Worm (Caenorhabditis elegans) whole organism, L4 larva: Measurements from ENCODE around the gene srh-167.

ENCODE experiments used
- F37D6.2 ChIP-seq: sonication (generic microtip); optimal IDR thresholded peaks from 2 replicates; lab custom pipeline; 2016; ENCODE audit warnings: mild to moderate bottlenecking, missing genetic modification characterization, missing compliant biosample characterization
- F44E2.7 ChIP-seq: fragments of 200-800 bp; sonication (Bioruptor generic); IDR thresholded peaks from 2 replicates; pipeline ENCODE4 v2.1.2; 2022; ENCODE audit warnings: missing genetic modification characterization, missing compliant biosample characterization
- R02D3.7 ChIP-seq: fragments of 150-350 bp; sonication (generic microtip); optimal IDR thresholded peaks from 3 replicates; lab custom pipeline; 2014; ENCODE audit warnings: missing biosample characterization, missing genetic modification characterization
- T26A8.4 ChIP-seq: fragments of 200-800 bp; sonication (Bioruptor generic); IDR thresholded peaks from 2 replicates; pipeline ENCODE4 v1.3.6; 2022; ENCODE audit warnings: missing genetic modification characterization, missing compliant biosample characterization
- Y48G9A.11 ChIP-seq: fragments of 200-800 bp; sonication (Bioruptor generic); IDR thresholded peaks from 2 replicates; pipeline ENCODE4 v1.3.6; 2022; ENCODE audit warnings: missing genetic modification reagents, missing genetic modification characterization, missing compliant biosample characterization
- Y75B8A.6 ChIP-seq: fragments of 200-800 bp; sonication (Bioruptor generic); IDR thresholded peaks from 2 replicates; pipeline ENCODE4 v1.3.6; 2022; ENCODE audit warnings: missing genetic modification reagents, missing genetic modification characterization, missing compliant biosample characterization
- aha-1 ChIP-seq: fragments of 150-350 bp; peaks from one replicate; lab custom pipeline; 2014; ENCODE audit warnings: missing biosample characterization, missing genetic modification characterization
- arid-1 ChIP-seq: fragments of 200-800 bp; sonication (Bioruptor generic); conservative IDR thresholded peaks from 2 replicates; pipeline ENCODE4 v1.3.6; 2022; ENCODE audit warnings: missing genetic modification reagents, missing genetic modification characterization, missing compliant biosample characterization
- ces-1 ChIP-seq: fragments of 150-350 bp; sonication (generic microtip); optimal IDR thresholded peaks from 4 replicates; lab custom pipeline; 2014; ENCODE audit warnings: missing biosample characterization, missing genetic modification reagents, missing genetic modification characterization
- ctbp-1 ChIP-seq: fragments of 200-800 bp; sonication (Bioruptor generic); IDR thresholded peaks from 2 replicates; pipeline ENCODE4 v1.3.6; 2022; ENCODE audit warnings: missing genetic modification reagents, missing genetic modification characterization, missing compliant biosample characterization
- daf-12 ChIP-seq: fragments of 150-350 bp; optimal IDR thresholded peaks from 2 replicates; lab custom pipeline; 2014; ENCODE audit warnings: missing biosample characterization, missing genetic modification reagents, missing genetic modification characterization
- daf-16 ChIP-seq, 3 experiments: sonication (generic microtip); optimal IDR thresholded peaks; 2 replicates each; lab custom pipeline; 2016 to 2017; ENCODE audit warnings: missing genetic modification characterization in 3 of 3, missing genetic modification reagents in 3 of 3, mild to moderate bottlenecking in 2 of 3, missing compliant biosample characterization in 2 of 3, missing biosample characterization in 1 of 3, moderate library complexity in 1 of 3
- dmd-8 ChIP-seq: fragments of 200-800 bp; sonication (Bioruptor generic); IDR thresholded peaks from 2 replicates; pipeline ENCODE4 v1.3.6; 2022; ENCODE audit warnings: missing genetic modification characterization, missing compliant biosample characterization
- dpl-1 ChIP-seq: fragments of 150-350 bp; optimal IDR thresholded peaks from 2 replicates; lab custom pipeline; 2014; ENCODE audit warnings: missing biosample characterization, missing genetic modification reagents, missing genetic modification characterization
- duxl-1 ChIP-seq: sonication (generic microtip); optimal IDR thresholded peaks from 2 replicates; lab custom pipeline; 2016; ENCODE audit warnings: mild to moderate bottlenecking, missing genetic modification characterization, moderate library complexity, missing compliant biosample characterization; ENCODE audit not compliant: poor library complexity
- dve-1 ChIP-seq: sonication (generic microtip); optimal IDR thresholded peaks from 2 replicates; lab custom pipeline; 2017; ENCODE audit warnings: antibody characterized with exemption, mild to moderate bottlenecking, missing genetic modification characterization, missing compliant biosample characterization; ENCODE audit not compliant: insufficient read depth
- gei-8 ChIP-seq: fragments of 200-800 bp; sonication (Bioruptor generic); optimal IDR thresholded peaks from 2 replicates; lab custom pipeline; 2018; ENCODE audit warnings: mild to moderate bottlenecking, missing genetic modification characterization, missing compliant biosample characterization
- hif-1 ChIP-seq, 2 experiments: sonication (generic microtip); optimal IDR thresholded peaks; 2 replicates each; lab custom pipeline; 2016 to 2017; ENCODE audit warnings: missing compliant biosample characterization in 2 of 2, missing genetic modification characterization in 2 of 2, missing genetic modification reagents in 2 of 2, missing genotype in 2 of 2, mild to moderate bottlenecking in 1 of 2
- hlh-11 ChIP-seq: fragments of 200-800 bp; sonication (Bioruptor generic); optimal IDR thresholded peaks from 2 replicates; lab custom pipeline; 2018; ENCODE audit warnings: mild to moderate bottlenecking, missing genetic modification characterization, missing compliant biosample characterization
- hlh-30 ChIP-seq: sonication (generic microtip); optimal IDR thresholded peaks from 2 replicates; lab custom pipeline; 2017; ENCODE audit warnings: antibody characterized with exemption, mild to moderate bottlenecking, missing genetic modification characterization, missing compliant biosample characterization; ENCODE audit not compliant: insufficient read depth
- jun-1 ChIP-seq: fragments of 150-350 bp; optimal IDR thresholded peaks from 2 replicates; lab custom pipeline; 2014; ENCODE audit warnings: missing biosample characterization, missing genetic modification reagents, missing genetic modification characterization
- lin-1 ChIP-seq: fragments of 200-800 bp; sonication (Bioruptor generic); IDR thresholded peaks from 2 replicates; pipeline ENCODE4 v1.3.6; 2022; ENCODE audit warnings: missing genetic modification reagents, missing genetic modification characterization, missing compliant biosample characterization
- lin-15B ChIP-seq: fragments of 150-350 bp; sonication (generic microtip); optimal IDR thresholded peaks from 3 replicates; lab custom pipeline; 2014; ENCODE audit warnings: missing biosample characterization, missing genetic modification characterization
- lin-29 ChIP-seq: fragments of 200-800 bp; sonication (Bioruptor generic); IDR thresholded peaks from 2 replicates; pipeline ENCODE4 v1.3.6; 2022; ENCODE audit warnings: missing genetic modification reagents, missing genetic modification characterization, missing compliant biosample characterization
- lin-38 ChIP-seq: fragments of 200-800 bp; sonication (Bioruptor generic); IDR thresholded peaks from 2 replicates; pipeline ENCODE4 v1.3.6; 2022; ENCODE audit warnings: missing genetic modification reagents, missing genetic modification characterization, missing compliant biosample characterization
- madf-9 ChIP-seq: fragments of 200-800 bp; sonication (Bioruptor generic); conservative IDR thresholded peaks from 2 replicates; pipeline ENCODE4 v1.3.6; 2022; ENCODE audit warnings: missing genetic modification reagents, missing genetic modification characterization, missing compliant biosample characterization
- mdl-1 ChIP-seq, 2 experiments: fragments of 150-350 bp in 1 of 2; sonication (generic microtip) in 1 of 2; optimal IDR thresholded peaks; 2 replicates each; lab custom pipeline; 2014 to 2017; ENCODE audit warnings: missing biosample characterization in 2 of 2, missing genetic modification characterization in 2 of 2
- mep-1 ChIP-seq: fragments of 150-350 bp; sonication (generic microtip); optimal IDR thresholded peaks from 3 replicates; lab custom pipeline; 2014; ENCODE audit warnings: missing biosample characterization, missing genetic modification characterization
- mes-2 ChIP-seq: sonication (generic microtip); optimal IDR thresholded peaks from 2 replicates; lab custom pipeline; 2016; ENCODE audit warnings: missing genotype, mild to moderate bottlenecking, missing genetic modification characterization, missing compliant biosample characterization; ENCODE audit not compliant: poor library complexity, severe bottlenecking
- mxl-2 ChIP-seq: fragments of 200-800 bp; sonication (Bioruptor generic); conservative IDR thresholded peaks from 2 replicates; pipeline ENCODE4 v1.3.6; 2022; ENCODE audit warnings: missing genetic modification reagents, missing genetic modification characterization, missing compliant biosample characterization
- mxl-3 ChIP-seq: fragments of 200-800 bp; sonication (Bioruptor generic); optimal IDR thresholded peaks from 2 replicates; lab custom pipeline; 2018; ENCODE audit warnings: mild to moderate bottlenecking, missing genetic modification characterization, missing compliant biosample characterization
- nhr-102 ChIP-seq: sonication (generic microtip); optimal IDR thresholded peaks from 2 replicates; lab custom pipeline; 2016; ENCODE audit warnings: mild to moderate bottlenecking, missing genetic modification characterization, moderate library complexity, missing compliant biosample characterization
- nhr-42 ChIP-seq: fragments of 200-800 bp; sonication (Bioruptor generic); IDR thresholded peaks from 2 replicates; pipeline ENCODE4 v1.3.6; 2022; ENCODE audit warnings: missing genetic modification characterization, missing compliant biosample characterization
- nhr-6 ChIP-seq: fragments of 150-350 bp; optimal IDR thresholded peaks from 2 replicates; lab custom pipeline; 2014; ENCODE audit warnings: missing biosample characterization, missing genetic modification characterization
- nhr-77 ChIP-seq: fragments of 150-350 bp; optimal IDR thresholded peaks from 2 replicates; lab custom pipeline; 2014; ENCODE audit warnings: missing biosample characterization, missing genetic modification characterization
- pha-4 ChIP-seq, 2 experiments: fragments of 150-350 bp in 1 of 2; fragments of 200-800 bp in 1 of 2; sonication (Bioruptor generic) in 1 of 2; IDR thresholded peaks in 1 of 2; optimal IDR thresholded peaks in 1 of 2; 2 replicates each; pipeline versions ENCODE4 v1.3.6 to Lab custom; 2014 to 2022; ENCODE audit warnings: missing genetic modification characterization in 2 of 2, missing genetic modification reagents in 2 of 2, missing biosample characterization in 1 of 2, missing compliant biosample characterization in 1 of 2
- php-3 ChIP-seq: fragments of 200-800 bp; sonication (Bioruptor generic); IDR thresholded peaks from 2 replicates; pipeline ENCODE4 v1.3.6; 2022; ENCODE audit warnings: missing genetic modification reagents, missing genetic modification characterization, missing compliant biosample characterization
- saeg-2 ChIP-seq: fragments of 200-800 bp; sonication (Bioruptor generic); IDR thresholded peaks from 2 replicates; pipeline ENCODE4 v1.3.6; 2022; ENCODE audit warnings: missing genetic modification reagents, missing genetic modification characterization, missing compliant biosample characterization
- snpc-1.2 ChIP-seq: fragments of 200-800 bp; sonication (Bioruptor generic); IDR thresholded peaks from 2 replicates; pipeline ENCODE4 v1.3.6; 2022; ENCODE audit warnings: missing genetic modification reagents, missing genetic modification characterization, missing compliant biosample characterization
- spr-1 ChIP-seq: sonication (generic microtip); optimal IDR thresholded peaks from 2 replicates; lab custom pipeline; 2016; ENCODE audit warnings: mild to moderate bottlenecking, missing genetic modification characterization, missing compliant biosample characterization
- spr-3 ChIP-seq: fragments of 200-800 bp; sonication (Bioruptor generic); optimal IDR thresholded peaks from 2 replicates; lab custom pipeline; 2018; ENCODE audit warnings: mild to moderate bottlenecking, missing genetic modification characterization, missing compliant biosample characterization
- tra-1 ChIP-seq: fragments of 200-800 bp; sonication (Bioruptor generic); IDR thresholded peaks from 2 replicates; pipeline ENCODE4 v1.3.6; 2022; ENCODE audit warnings: missing genetic modification reagents, missing genetic modification characterization, missing compliant biosample characterization
- unc-130 ChIP-seq: sonication (generic microtip); optimal IDR thresholded peaks from 2 replicates; lab custom pipeline; 2016; ENCODE audit warnings: missing genetic modification reagents, missing genetic modification characterization, missing compliant biosample characterization
- unc-62 ChIP-seq, 3 experiments: fragments of 150-350 bp in 1 of 3; sonication (generic microtip); optimal IDR thresholded peaks in 2 of 3; peaks in 1 of 3; 1 replicate in 1 of 3; 2 replicates in 2 of 3; lab custom pipeline; 2014 to 2017; ENCODE audit warnings: missing biosample characterization in 3 of 3, missing genetic modification characterization in 3 of 3, missing genetic modification reagents in 3 of 3, missing genotype in 1 of 3
- vab-7 ChIP-seq: fragments of 200-800 bp; sonication (Bioruptor generic); IDR thresholded peaks from 2 replicates; pipeline ENCODE4 v1.3.6; 2022; ENCODE audit warnings: missing genetic modification reagents, missing genetic modification characterization, missing compliant biosample characterization
- zag-1 ChIP-seq: fragments of 150-350 bp; optimal IDR thresholded peaks from 2 replicates; lab custom pipeline; 2014; ENCODE audit warnings: missing biosample characterization, missing genetic modification characterization
- zfp-3 ChIP-seq: fragments of 200-800 bp; sonication (Bioruptor generic); conservative IDR thresholded peaks from 2 replicates; pipeline ENCODE4 v1.3.6; 2022; ENCODE audit warnings: missing genetic modification reagents, missing genetic modification characterization, missing compliant biosample characterization

srh-167 gene

DNA sequence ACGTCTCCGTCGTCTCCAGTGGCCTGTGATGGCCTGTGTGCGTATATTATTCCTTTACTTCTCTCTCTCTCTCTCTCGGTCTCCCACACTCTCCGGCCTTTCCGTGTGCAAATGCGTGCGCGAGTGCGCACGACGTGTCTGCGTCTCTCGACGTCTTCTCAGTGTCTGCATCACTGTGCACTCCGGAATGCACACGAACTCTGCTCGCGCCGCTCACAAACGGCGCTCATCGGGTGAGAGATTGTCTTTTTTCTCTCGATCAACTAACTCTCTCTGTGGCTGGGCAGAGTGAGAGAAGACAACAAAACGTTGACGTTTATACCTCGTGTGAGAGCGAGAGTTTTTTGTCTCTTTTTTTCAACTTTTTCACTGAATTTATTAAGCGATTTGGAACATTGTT lies 22.4 kb downstream of the srh-167 start (continued):
- TF ChIP-seq spr-3 (peak; percentile 31), Y48G9A.11 (no peak), jun-1 (tag; lab: Kevin White, UChicago) (peak; percentile 80), F44E2.7 (GFP tag; lab: Robert Waterston, UW) (no peak), mdl-1 (tag; optimal IDR thresholded peaks at IDR 0.05; lab: Kevin White, UChicago) (peak; percentile 85 to 96), unc-130 (GFP tag; lab: Kevin White, UChicago) (peak; percentile 32), hlh-30 (peak; percentile 94), lin-29 (GFP tag; lab: Robert Waterston, UW) (0 out of 2 replicates have a peak, but pooled peaks have one; percentile 45), pha-4 (GFP tag; IDR thresholded peaks at IDR 0.05; lab: Robert Waterston, UW) (peak; percentile 80), pha-4 (tag; optimal IDR thresholded peaks at IDR 0.05; lab: Kevin White, UChicago) (no peak), mxl-3 (peak; percentile 91), mxl-2 (GFP tag; lab: Robert Waterston, UW) (peak; percentile 45; the same call in 1 of the 2 replicates), T26A8.4 (GFP tag; lab: Robert Waterston, UW) (peak; percentile 72; the same call in 1 of the 2 replicates), dmd-8 (GFP tag; lab: Robert Waterston, UW) (0 out of 2 replicates have a peak, but pooled peaks have one; percentile 54), gei-8 (GFP tag; lab: Kevin White, UChicago) (peak; percentile 48), nhr-102 (tag; lab: Kevin White, UChicago) (peak; percentile 75), unc-62 (GFP tag; optimal IDR thresholded peaks at IDR 0.05 in 1 of 2; lab: Kevin White, UChicago) (peak in 1 of 2 experiments; percentile 97), unc-62 (tag; optimal IDR thresholded peaks at IDR 0.05; lab: Kevin White, UChicago) (no peak), hlh-11 (tag; lab: Kevin White, UChicago) (peak; percentile 97), nhr-77 (tag; lab: Kevin White, UChicago) (peak; percentile 93), spr-1 (tag; lab: Kevin White, UChicago) (peak; percentile 74), lin-1 (GFP tag; lab: Robert Waterston, UW) (peak; percentile 90), tra-1 (peak; percentile 92), vab-7 (GFP tag; lab: Robert Waterston, UW) (peak; percentile 70), aha-1 (peak; percentile 99), daf-12 (tag; lab: Kevin White, UChicago) (no peak), php-3 (GFP tag; lab: Robert Waterston, UW) (peak; percentile 89), Y75B8A.6 (GFP tag; lab: Robert Waterston, UW) (peak; percentile 36; the same call in 1 of the 2 replicates), ces-1 (GFP tag; lab: Kevin White, UChicago) (no peak), daf-16 (GFP tag; optimal IDR thresholded peaks at IDR 0.05; lab: Kevin White, UChicago) (peak; percentile 56 to 67), daf-16 (tag; optimal IDR thresholded peaks at IDR 0.05; lab: Kevin White, UChicago) (peak; percentile 68), arid-1 (peak; percentile 78), dpl-1 (GFP tag; lab: Kevin White, UChicago) (peak; percentile 47), dve-1 (tag; lab: Kevin White, UChicago) (peak; percentile 96), madf-9 (peak; percentile 73), mep-1 (tag; lab: Kevin White, UChicago) (peak; percentile 93), saeg-2 (peak; percentile 83; the same call in 1 of the 2 replicates), ctbp-1 (GFP tag; lab: Robert Waterston, UW) (peak; percentile 92), nhr-6 (tag; lab: Kevin White, UChicago) (peak; percentile 79), lin-38 (peak; percentile 65), mes-2 (tag; lab: Kevin White, UChicago) (peak; percentile 78), nhr-42 (GFP tag; lab: Robert Waterston, UW) (peak; percentile 57; the same call in 1 of the 2 replicates), lin-15B (tag; lab: Kevin White, UChicago) (no peak), F37D6.2 (peak; percentile 64), zag-1 (tag; lab: Kevin White, UChicago) (no peak), zfp-3 (GFP tag; lab: Robert Waterston, UW) (no peak; the same call in 1 of the 2 replicates), hif-1 (tag; optimal IDR thresholded peaks at IDR 0.05; lab: Kevin White, UChicago) (peak in 1 of 2 experiments; percentile 80), R02D3.7 (tag; lab: Kevin White, UChicago) (no peak), snpc-1.2 (GFP tag; lab: Robert Waterston, UW) (no peak), duxl-1 (peak; percentile 81)
